1 fruit fly cellular context compared by ENCODE assay signal in the genomic region with DNA sequence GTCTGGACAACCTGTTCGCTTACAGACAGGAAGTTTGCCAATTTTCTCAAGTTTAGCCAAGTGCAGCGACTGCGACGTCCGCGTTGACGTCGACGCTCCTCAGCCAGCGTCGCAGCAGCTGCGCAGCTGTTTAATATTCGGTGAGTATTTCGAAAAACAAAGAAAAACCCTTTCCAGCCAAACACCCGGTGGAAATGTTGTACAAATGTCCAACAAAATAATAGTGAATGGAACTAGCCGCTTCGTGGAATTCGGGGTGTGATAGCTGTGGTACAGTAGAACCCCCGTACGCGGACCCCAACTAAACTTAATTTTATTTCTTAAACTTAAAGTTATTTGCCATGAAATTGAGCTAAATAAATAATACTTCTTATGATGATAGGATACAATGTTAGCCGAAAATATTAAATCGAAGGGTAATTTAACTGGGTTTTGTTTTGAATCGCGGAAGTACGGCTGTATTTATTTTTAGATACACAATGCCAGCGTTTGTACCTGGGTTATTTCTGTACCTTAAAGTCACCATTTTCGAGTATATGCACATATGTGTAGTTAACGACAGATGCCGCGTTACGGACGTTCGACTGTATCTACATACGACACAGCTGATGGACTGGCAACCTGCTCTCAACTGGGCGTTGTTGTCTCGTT.
TF ChIP-seq lines count a peak whose summit lies in the region.

No protein-coding gene starts in this region.

TF ChIP-seq in whole organism, embryonic, 481 proteins besides CTCF, POLR2A, EP300 and RAD21 (continued from another document and continues in another):
- TF ChIP-seq unc-4 (GFP tag; IDR thresholded peaks at IDR 0.05; lab: Robert Waterston, UW; ENCODE audit: partially characterized antibody) (no peak), klu (GFP tag; IDR thresholded peaks at IDR 0.05; lab: Robert Waterston, UW) (0 out of 2 replicates have a peak, but pooled peaks have one; percentile 12), CG1602 (GFP tag; optimal IDR thresholded peaks at IDR 0.05; lab: Kevin White, UChicago) (peak; percentile 63), CG7928 (GFP tag; optimal IDR thresholded peaks at IDR 0.05; lab: Kevin White, UChicago) (no peak), stc (GFP tag; IDR thresholded peaks at IDR 0.05; lab: Robert Waterston, UW) (no peak), wek (GFP tag; optimal IDR thresholded peaks at IDR 0.05; lab: Kevin White, UChicago) (no peak), CG7271 (tag; optimal IDR thresholded peaks at IDR 0.05; lab: Kevin White, UChicago) (peak; percentile 7), trem (tag; optimal IDR thresholded peaks at IDR 0.05; lab: Kevin White, UChicago) (peak; percentile 62), CrebB (tag; optimal IDR thresholded peaks at IDR 0.05; lab: Kevin White, UChicago) (peak; percentile 49), Abd-B (GFP tag; optimal IDR thresholded peaks at IDR 0.05; lab: Kevin White, UChicago) (peak; percentile 61), luna (GFP tag; optimal IDR thresholded peaks at IDR 0.05; lab: Kevin White, UChicago) (no peak), cato (GFP tag; optimal IDR thresholded peaks at IDR 0.05; lab: Kevin White, UChicago; ENCODE audit: borderline replicate concordance) (no peak), Lpt (GFP tag; optimal IDR thresholded peaks at IDR 0.05; lab: Kevin White, UChicago) (no peak), crol (GFP tag; IDR thresholded peaks at IDR 0.05; lab: Robert Waterston, UW) (no peak), pros (GFP tag; optimal IDR thresholded peaks at IDR 0.05; lab: Kevin White, UChicago) (no peak), sqz (GFP tag; optimal IDR thresholded peaks at IDR 0.05; lab: Kevin White, UChicago) (peak; percentile 57), MESR4 (GFP tag; optimal IDR thresholded peaks at IDR 0.05; lab: Kevin White, UChicago) (no peak), ara (GFP tag; IDR thresholded peaks at IDR 0.05; lab: Robert Waterston, UW) (peak; percentile 64; the same call in 1 of the 2 replicates), zfh2 (GFP tag; optimal IDR thresholded peaks at IDR 0.05; lab: Kevin White, UChicago) (peak; percentile 31), lov (optimal IDR thresholded peaks at IDR 0.05; lab: Kevin White, UChicago) (no peak), lov (GFP tag; IDR thresholded peaks at IDR 0.05; lab: Robert Waterston, UW) (0 out of 3 replicates have a peak, but pooled peaks have one; percentile 30), CG18011 (GFP tag; optimal IDR thresholded peaks at IDR 0.05; lab: Kevin White, UChicago) (peak; percentile 44), CG12942 (GFP tag; optimal IDR thresholded peaks at IDR 0.05; lab: Kevin White, UChicago) (peak; percentile 57), pita (GFP tag; optimal IDR thresholded peaks at IDR 0.05; lab: Kevin White, UChicago) (no peak), CG12219 (GFP tag; optimal IDR thresholded peaks at IDR 0.05; lab: Kevin White, UChicago) (peak; percentile 73), crc (GFP tag; optimal IDR thresholded peaks at IDR 0.05; lab: Kevin White, UChicago) (peak; percentile 74), chm (GFP tag; IDR thresholded peaks at IDR 0.05; lab: Robert Waterston, UW) (no peak), unpg (GFP tag; optimal IDR thresholded peaks at IDR 0.05; lab: Kevin White, UChicago) (peak; percentile 69), Atf3 (GFP tag; optimal IDR thresholded peaks at IDR 0.05; lab: Kevin White, UChicago) (peak; percentile 22), Nf-YC (tag; optimal IDR thresholded peaks at IDR 0.05; lab: Kevin White, UChicago) (peak; percentile 48), CG3163 (GFP tag; optimal IDR thresholded peaks at IDR 0.05; lab: Kevin White, UChicago) (no peak), tio (GFP tag; optimal IDR thresholded peaks at IDR 0.05; lab: Kevin White, UChicago) (no peak), ash1 (GFP tag; optimal IDR thresholded peaks at IDR 0.05; lab: Kevin White, UChicago) (no peak), CG34376 (GFP tag; optimal IDR thresholded peaks at IDR 0.05; lab: Kevin White, UChicago) (peak; percentile 22), CG4854 (GFP tag; optimal IDR thresholded peaks at IDR 0.05; lab: Kevin White, UChicago) (peak; percentile 71), Blimp-1 (GFP tag; optimal IDR thresholded peaks at IDR 0.05; lab: Kevin White, UChicago) (peak; percentile 66), CG12769 (tag; optimal IDR thresholded peaks at IDR 0.05; lab: Kevin White, UChicago) (peak; percentile 38), CG17829 (tag; optimal IDR thresholded peaks at IDR 0.05; lab: Kevin White, UChicago) (peak; percentile 74), CG2120 (GFP tag; optimal IDR thresholded peaks at IDR 0.05; lab: Kevin White, UChicago) (peak; percentile 84), CG14014 (GFP tag; IDR thresholded peaks at IDR 0.05; lab: Robert Waterston, UW) (peak; percentile 44; the same call in 1 of the 2 replicates), CG9609 (GFP tag; optimal IDR thresholded peaks at IDR 0.05; lab: Kevin White, UChicago) (peak; percentile 56), fru (optimal IDR thresholded peaks at IDR 0.05; lab: Kevin White, UChicago) (no peak), CG4282 (GFP tag; optimal IDR thresholded peaks at IDR 0.05; lab: Kevin White, UChicago) (no peak), zen2 (GFP tag; IDR thresholded peaks at IDR 0.05; lab: Robert Waterston, UW; ENCODE audit: partially characterized antibody) (no peak), salm (tag; optimal IDR thresholded peaks at IDR 0.05; lab: Kevin White, UChicago) (peak; percentile 46), CG10654 (GFP tag; optimal IDR thresholded peaks at IDR 0.05; lab: Kevin White, UChicago) (peak; percentile 49), CG10462 (GFP tag; optimal IDR thresholded peaks at IDR 0.05; lab: Kevin White, UChicago) (peak; percentile 31), CG15269 (tag; optimal IDR thresholded peaks at IDR 0.05; lab: Kevin White, UChicago) (peak; percentile 85), Fer3 (tag; optimal IDR thresholded peaks at IDR 0.05; lab: Kevin White, UChicago) (peak; percentile 56), crp (GFP tag; optimal IDR thresholded peaks at IDR 0.05; lab: Kevin White, UChicago) (peak in 1 of 2 experiments; percentile 60), az2 (GFP tag; optimal IDR thresholded peaks at IDR 0.05; lab: Kevin White, UChicago) (peak; percentile 76), tll (GFP tag; optimal IDR thresholded peaks at IDR 0.05; lab: Kevin White, UChicago) (peak in 1 of 2 experiments; percentile 54), TFAM (GFP tag; optimal IDR thresholded peaks at IDR 0.05; lab: Kevin White, UChicago) (no peak), sc (optimal IDR thresholded peaks at IDR 0.05; lab: Kevin White, UChicago) (no peak), sc (GFP tag; optimal IDR thresholded peaks at IDR 0.05; lab: Kevin White, UChicago) (peak; percentile 59), CG11398 (GFP tag; optimal IDR thresholded peaks at IDR 0.05; lab: Kevin White, UChicago) (peak; percentile 35), CG11504 (tag; optimal IDR thresholded peaks at IDR 0.05; lab: Kevin White, UChicago) (peak; percentile 85), CG11695 (GFP tag; IDR thresholded peaks at IDR 0.05; lab: Robert Waterston, UW) (peak; percentile 83), sens-2 (GFP tag; IDR thresholded peaks at IDR 0.05; lab: Robert Waterston, UW) (no peak), CG4730 (GFP tag; IDR thresholded peaks at IDR 0.05; lab: Robert Waterston, UW) (no peak), hbn (GFP tag; IDR thresholded peaks at IDR 0.05; lab: Robert Waterston, UW; ENCODE audit: partially characterized antibody) (no peak), Rfx (GFP tag; IDR thresholded peaks at IDR 0.05; lab: Robert Waterston, UW) (peak; percentile 69), Sry-β (GFP tag; optimal IDR thresholded peaks at IDR 0.05; lab: Kevin White, UChicago) (no peak), Ptx1 (GFP tag; IDR thresholded peaks at IDR 0.05; lab: Robert Waterston, UW) (peak; percentile 74), CG15601 (tag; optimal IDR thresholded peaks at IDR 0.05; lab: Kevin White, UChicago) (peak; percentile 71), Bgb (GFP tag; IDR thresholded peaks at IDR 0.05; lab: Robert Waterston, UW; ENCODE audit: partially characterized antibody) (no peak), Optix (GFP tag; IDR thresholded peaks at IDR 0.05; lab: Robert Waterston, UW) (peak; percentile 15; the same call in 1 of the 3 replicates), da (GFP tag; optimal IDR thresholded peaks at IDR 0.05; lab: Kevin White, UChicago) (peak; percentile 19), H2.0 (GFP tag; IDR thresholded peaks at IDR 0.05; lab: Robert Waterston, UW) (peak; percentile 33; the same call in 1 of the 2 replicates), CG18476 (GFP tag; optimal IDR thresholded peaks at IDR 0.05; lab: Kevin White, UChicago) (peak; percentile 42), jumu (GFP tag; optimal IDR thresholded peaks at IDR 0.05; lab: Kevin White, UChicago) (no peak), chinmo (GFP tag; IDR thresholded peaks at IDR 0.05; lab: Robert Waterston, UW; ENCODE audit: partially characterized antibody) (no peak), Awh (GFP tag; IDR thresholded peaks at IDR 0.05; lab: Robert Waterston, UW) (no peak), sima (GFP tag; optimal IDR thresholded peaks at IDR 0.05; lab: Kevin White, UChicago) (no peak), CG17612 (GFP tag; IDR thresholded peaks at IDR 0.05; lab: Robert Waterston, UW) (no peak), zen (tag; optimal IDR thresholded peaks at IDR 0.05; lab: Kevin White, UChicago) (peak; percentile 61), dmrt11E (tag; optimal IDR thresholded peaks at IDR 0.05; lab: Kevin White, UChicago) (peak; percentile 75), CG3838 (GFP tag; optimal IDR thresholded peaks at IDR 0.05; lab: Kevin White, UChicago) (no peak), Ssrp (tag; optimal IDR thresholded peaks at IDR 0.05; lab: Kevin White, UChicago) (peak; percentile 70), CG1832 (GFP tag; optimal IDR thresholded peaks at IDR 0.05; lab: Kevin White, UChicago) (no peak), scrt (GFP tag; optimal IDR thresholded peaks at IDR 0.05; lab: Kevin White, UChicago) (peak; percentile 40), vnd (GFP tag; IDR thresholded peaks at IDR 0.05; lab: Robert Waterston, UW; ENCODE audit: partially characterized antibody) (no peak), pum (GFP tag; optimal IDR thresholded peaks at IDR 0.05; lab: Kevin White, UChicago) (peak; percentile 62), CG16815 (GFP tag; optimal IDR thresholded peaks at IDR 0.05; lab: Kevin White, UChicago) (peak; percentile 71), dmrt99B (tag; optimal IDR thresholded peaks at IDR 0.05; lab: Kevin White, UChicago) (peak; percentile 90), en (GFP tag; optimal IDR thresholded peaks at IDR 0.05; lab: Kevin White, UChicago) (no peak), CG15514 (GFP tag; optimal IDR thresholded peaks at IDR 0.05; lab: Kevin White, UChicago) (peak; percentile 51), seq (GFP tag; IDR thresholded peaks at IDR 0.05; lab: Robert Waterston, UW) (0 out of 2 replicates have a peak, but pooled peaks have one; percentile 30), D19A (tag; optimal IDR thresholded peaks at IDR 0.05; lab: Kevin White, UChicago) (peak; percentile 74), CG12659 (GFP tag; optimal IDR thresholded peaks at IDR 0.05; lab: Kevin White, UChicago) (peak; percentile 74), CG1792 (GFP tag; optimal IDR thresholded peaks at IDR 0.05; lab: Kevin White, UChicago) (peak; percentile 38), Usf (GFP tag; optimal IDR thresholded peaks at IDR 0.05; lab: Kevin White, UChicago) (peak; percentile 72), h (optimal IDR thresholded peaks at IDR 0.05; lab: Kevin White, UChicago) (no peak), pfk (GFP tag; optimal IDR thresholded peaks at IDR 0.05; lab: Kevin White, UChicago) (no peak), bcd (GFP tag; optimal IDR thresholded peaks at IDR 0.05; lab: Kevin White, UChicago) (peak; percentile 76), repo (GFP tag; optimal IDR thresholded peaks at IDR 0.05; lab: Kevin White, UChicago) (peak; percentile 33), gem (tag; optimal IDR thresholded peaks at IDR 0.05; lab: Kevin White, UChicago) (peak; percentile 82), CG10543 (GFP tag; optimal IDR thresholded peaks at IDR 0.05; lab: Kevin White, UChicago) (peak; percentile 71), hth (optimal IDR thresholded peaks at IDR 0.05; lab: Kevin White, UChicago) (no peak), CG13296 (GFP tag; optimal IDR thresholded peaks at IDR 0.05; lab: Kevin White, UChicago) (peak; percentile 79), Atf-2 (GFP tag; optimal IDR thresholded peaks at IDR 0.05; lab: Kevin White, UChicago) (peak; percentile 65), CG4360 (GFP tag; IDR thresholded peaks at IDR 0.05; lab: Robert Waterston, UW) (no peak), dysf (GFP tag; IDR thresholded peaks at IDR 0.05; lab: Robert Waterston, UW) (peak; percentile 80), CG9215 (GFP tag; IDR thresholded peaks at IDR 0.05; lab: Robert Waterston, UW) (peak; percentile 67), CG11247 (GFP tag; IDR thresholded peaks at IDR 0.05; lab: Robert Waterston, UW) (peak; percentile 33; the same call in 1 of the 2 replicates), CG3407 (GFP tag; optimal IDR thresholded peaks at IDR 0.05; lab: Kevin White, UChicago) (peak; percentile 53), Doc2 (GFP tag; IDR thresholded peaks at IDR 0.05; lab: Robert Waterston, UW) (no peak), Oli (tag; optimal IDR thresholded peaks at IDR 0.05; lab: Kevin White, UChicago) (peak; percentile 83), Hr78 (GFP tag; optimal IDR thresholded peaks at IDR 0.05; lab: Kevin White, UChicago) (peak in 1 of 2 experiments; percentile 63), CG2875 (GFP tag; optimal IDR thresholded peaks at IDR 0.05; lab: Kevin White, UChicago) (peak; percentile 66), bigmax (GFP tag; optimal IDR thresholded peaks at IDR 0.05; lab: Kevin White, UChicago) (no peak), gro (GFP tag; optimal IDR thresholded peaks at IDR 0.05; lab: Kevin White, UChicago) (peak; percentile 32), sr (GFP tag; IDR thresholded peaks at IDR 0.05; lab: Robert Waterston, UW) (no peak), CG32532 (GFP tag; IDR thresholded peaks at IDR 0.05; lab: Robert Waterston, UW) (peak; percentile 59), CG12236 (GFP tag; optimal IDR thresholded peaks at IDR 0.05; lab: Kevin White, UChicago) (peak; percentile 36), lola (GFP tag; optimal IDR thresholded peaks at IDR 0.05; lab: Kevin White, UChicago) (peak in 1 of 3 experiments; percentile 80), sisA (GFP tag; IDR thresholded peaks at IDR 0.05; lab: Robert Waterston, UW) (peak; percentile 58), CG8388 (GFP tag; optimal IDR thresholded peaks at IDR 0.05; lab: Kevin White, UChicago) (peak; percentile 73), cas (GFP tag; IDR thresholded peaks at IDR 0.05; lab: Robert Waterston, UW) (0 out of 2 replicates have a peak, but pooled peaks have one; percentile 5), CG9727 (GFP tag; optimal IDR thresholded peaks at IDR 0.05; lab: Kevin White, UChicago) (peak; percentile 80), danr (GFP tag; IDR thresholded peaks at IDR 0.05; lab: Robert Waterston, UW) (peak; percentile 69; the same call in 1 of the 2 replicates), Tbp (GFP tag; optimal IDR thresholded peaks at IDR 0.05; lab: Kevin White, UChicago) (no peak), CG15479 (GFP tag; optimal IDR thresholded peaks at IDR 0.05; lab: Kevin White, UChicago) (no peak)
